Fruit fly (Drosophila melanogaster): ENCODE results near the gene CG8852.
A peak's percentile ranks its signal among the peaks of the same experiment; 100 is the strongest.

Gene CG8852

DNA sequence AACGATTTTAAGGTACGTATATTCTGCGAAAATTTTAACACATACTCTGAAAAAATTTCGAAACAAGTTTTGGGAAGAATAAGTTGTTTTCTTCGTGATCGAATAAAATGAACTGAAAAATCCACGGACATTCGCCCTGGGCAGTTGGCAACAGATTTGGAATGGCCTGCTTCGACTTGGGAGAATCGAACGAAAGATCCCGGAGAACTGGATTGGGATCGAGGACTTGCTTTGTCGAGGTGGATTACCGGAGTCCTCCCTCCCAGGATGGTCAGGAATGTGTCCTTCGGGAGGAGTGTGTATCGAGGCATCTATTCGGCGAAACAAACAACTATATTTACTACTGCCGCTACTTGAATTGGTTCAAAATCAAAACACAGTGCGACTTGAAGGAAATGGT is 5.4 kb upstream of the CG8852 start, which contains the start of the genes CG3213 and CG8851:
Gene CG3213 (minus strand): TSS at position 101 of the 400 bp plus-strand sequence.
Gene CG8851 (plus strand): TSS at position 127 of the 400 bp plus-strand sequence.
- no peak for TF ChIP-seq H15 (GFP tag; IDR thresholded peaks at IDR 0.05)
- no peak for TF ChIP-seq CG7372 (GFP tag; IDR thresholded peaks at IDR 0.05)
- TF ChIP-seq Sry-β (GFP tag; optimal IDR thresholded peaks at IDR 0.05): no peak
- TF ChIP-seq psq (GFP tag; optimal IDR thresholded peaks at IDR 0.05): no peak
- no peak for TF ChIP-seq croc (GFP tag; conservative IDR thresholded peaks at IDR 0.05)
- TF ChIP-seq ap (GFP tag; IDR thresholded peaks at IDR 0.05): no peak
- no peak for TF ChIP-seq CG13894 (tag; optimal IDR thresholded peaks at IDR 0.05)
- TF ChIP-seq CG18476 (GFP tag; optimal IDR thresholded peaks at IDR 0.05): no peak
- no peak for TF ChIP-seq kah (GFP tag; optimal IDR thresholded peaks at IDR 0.05)
- TF ChIP-seq Rx (GFP tag; IDR thresholded peaks at IDR 0.05): no peak
- no peak for TF ChIP-seq ab (GFP tag; optimal IDR thresholded peaks at IDR 0.05)
- TF ChIP-seq CG6272 (GFP tag; IDR thresholded peaks at IDR 0.05): no peak
- no peak for TF ChIP-seq fu2 (GFP tag; optimal IDR thresholded peaks at IDR 0.05)
- TF ChIP-seq BtbVII (GFP tag; optimal IDR thresholded peaks at IDR 0.05): no peak
- TF ChIP-seq CG6765 (GFP tag; optimal IDR thresholded peaks at IDR 0.05): no peak

DNA sequence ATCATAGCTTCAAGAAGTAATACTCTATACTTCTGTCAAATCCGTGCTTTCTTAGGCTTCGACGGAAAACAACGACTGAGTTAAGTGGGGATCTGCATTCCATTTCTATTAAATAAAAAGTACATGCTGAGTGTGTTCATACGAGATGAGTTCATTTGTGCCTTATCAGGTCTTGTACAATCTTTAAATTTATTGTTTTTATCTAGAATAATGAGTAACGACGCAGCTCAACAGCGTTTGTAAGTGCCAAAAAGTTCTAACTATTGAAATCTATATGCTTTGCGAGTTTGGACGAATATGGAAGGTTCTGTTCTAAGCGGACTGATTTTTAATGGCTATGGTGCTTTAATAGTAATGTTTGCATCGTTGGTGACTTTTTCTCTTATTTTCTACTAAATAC is 975 bp upstream of the CG8852 start, which contains the start of gene Sr-CIV:
Gene Sr-CIV (minus strand): TSS at position 101 of the 400 bp plus-strand sequence.
- TF ChIP-seq nau (GFP tag; optimal IDR thresholded peaks at IDR 0.05) (no peak), Ets65A (GFP tag) (peak; percentile 28)

- TF ChIP-seq Scr (GFP tag; IDR thresholded peaks at IDR 0.05; ENCODE audit: partially characterized antibody): peak; percentile 67
- peak; percentile 50 for TF ChIP-seq MBD-R2 (GFP tag; IDR thresholded peaks at IDR 0.05)
- peak; percentile 4 for TF ChIP-seq CG14710 (tag; optimal IDR thresholded peaks at IDR 0.05)
- peak; percentile 17; the same call in 1 of the 3 replicates for TF ChIP-seq CG14860 (GFP tag; IDR thresholded peaks at IDR 0.05; ENCODE audit: partially characterized antibody)
- TF ChIP-seq Dref (GFP tag; IDR thresholded peaks at IDR 0.05): peak; percentile 83
- TF ChIP-seq cas (GFP tag; IDR thresholded peaks at IDR 0.05): no peak
- TF ChIP-seq vnd (GFP tag; IDR thresholded peaks at IDR 0.05; ENCODE audit: partially characterized antibody): peak; percentile 51; the same call in 2 of the 3 replicates
- peak; percentile 51; the same call in 2 of the 3 replicates for TF ChIP-seq zen2 (GFP tag; IDR thresholded peaks at IDR 0.05; ENCODE audit: partially characterized antibody)
- no peak for TF ChIP-seq CG9817 (tag; optimal IDR thresholded peaks at IDR 0.05)
- TF ChIP-seq tgo (GFP tag; IDR thresholded peaks at IDR 0.05): no peak
- peak; percentile 72 for TF ChIP-seq CG13287 (GFP tag; IDR thresholded peaks at IDR 0.05; ENCODE audit: partially characterized antibody)
- peak; percentile 75 for TF ChIP-seq Dll (GFP tag; IDR thresholded peaks at IDR 0.05; ENCODE audit: partially characterized antibody)
- peak; percentile 56; the same call in 1 of the 2 replicates for TF ChIP-seq amos (GFP tag; IDR thresholded peaks at IDR 0.05; ENCODE audit: partially characterized antibody)
- TF ChIP-seq knrl (GFP tag; IDR thresholded peaks at IDR 0.05; ENCODE audit: partially characterized antibody): 0 out of 3 replicates have a peak, but pooled peaks have one; percentile 33
- TF ChIP-seq CG2116 (GFP tag; optimal IDR thresholded peaks at IDR 0.05): peak; percentile 59
- peak; percentile 17 for TF ChIP-seq ewg (GFP tag; optimal IDR thresholded peaks at IDR 0.05)
- TF ChIP-seq CG17361 (GFP tag; IDR thresholded peaks at IDR 0.05): 0 out of 3 replicates have a peak, but pooled peaks have one; percentile 27
- TF ChIP-seq CG6791 (GFP tag; IDR thresholded peaks at IDR 0.05; ENCODE audit: partially characterized antibody): peak; percentile 74
- TF ChIP-seq E2f2 (GFP tag; IDR thresholded peaks at IDR 0.05): peak; percentile 93
- peak; percentile 46; the same call in 1 of the 3 replicates for TF ChIP-seq Doc3 (GFP tag; IDR thresholded peaks at IDR 0.05; ENCODE audit: partially characterized antibody)
- peak; percentile 57 for TF ChIP-seq CG16813 (GFP tag; IDR thresholded peaks at IDR 0.05; ENCODE audit: partially characterized antibody)
- peak; percentile 57 for TF ChIP-seq BEAF-32 (GFP tag; optimal IDR thresholded peaks at IDR 0.05)
- peak; percentile 15 for TF ChIP-seq Sin3A (optimal IDR thresholded peaks at IDR 0.05)
- TF ChIP-seq bbx (GFP tag; IDR thresholded peaks at IDR 0.05; ENCODE audit: partially characterized antibody): peak; percentile 68
- TF ChIP-seq HLH4C (GFP tag; IDR thresholded peaks at IDR 0.05; ENCODE audit: partially characterized antibody): peak; percentile 68
- TF ChIP-seq Sry-δ (GFP tag; optimal IDR thresholded peaks at IDR 0.05): peak; percentile 19
- TF ChIP-seq CoRest (tag; optimal IDR thresholded peaks at IDR 0.05): peak; percentile 9
- 0 out of 2 replicates have a peak, but pooled peaks have one; percentile 21 for TF ChIP-seq sob (GFP tag; IDR thresholded peaks at IDR 0.05)
- TF ChIP-seq jing (GFP tag; optimal IDR thresholded peaks at IDR 0.05): no peak
Observed at dm6 chr2L:3530186-3530832, 5.4 kb downstream of the CG8852 start, which contains the start of the genes Spindly and IFT57. Gene Spindly, minus strand, starts transcription at chr2L:3530317. Gene IFT57, plus strand, starts transcription at chr2L:3530789.

Measured in whole organism, embryonic.